Fruit fly (Drosophila melanogaster) whole organism, embryonic: ENCODE results near the gene CG43737.

ENCODE experiments used
- Aef1 ChIP-seq: fragments of 200-800 bp; sonication (Bioruptor generic); IDR thresholded peaks from 3 replicates; pipeline ENCODE4 v1.3.6; 2022; ENCODE audit warnings: missing biosample characterization, missing genetic modification characterization
- Atf3 ChIP-seq: fragments of 200-800 bp; sonication (Bioruptor generic); optimal IDR thresholded peaks from 3 replicates; lab custom pipeline; 2016; ENCODE audit warnings: missing biosample characterization, missing genetic modification characterization
- CG10147 ChIP-seq: fragments of 200-800 bp; sonication (Bioruptor generic); optimal IDR thresholded peaks from 2 replicates; lab custom pipeline; 2019; ENCODE audit warnings: missing biosample characterization, mild to moderate bottlenecking, missing genetic modification characterization, moderate library complexity
- CG11247 ChIP-seq: fragments of 200-800 bp; sonication (Bioruptor generic); IDR thresholded peaks from 2 replicates; pipeline ENCODE4 v1.3.6; 2022; ENCODE audit warnings: missing biosample characterization, missing genetic modification characterization
- CG11456 ChIP-seq: fragments of 200-800 bp; sonication (Bioruptor generic); IDR thresholded peaks from 3 replicates; pipeline ENCODE4 v1.3.6; 2022; ENCODE audit warnings: missing biosample characterization, missing genetic modification characterization
- CG11723 ChIP-seq: fragments of 200-800 bp; sonication (Bioruptor generic); optimal IDR thresholded peaks from 2 replicates; lab custom pipeline; 2017; ENCODE audit warnings: missing biosample characterization, mild to moderate bottlenecking, missing genetic modification characterization
- CG12071 ChIP-seq: fragments of 200-800 bp; sonication (Bioruptor generic); optimal IDR thresholded peaks from 3 replicates; lab custom pipeline; 2018; ENCODE audit warnings: missing biosample characterization, mild to moderate bottlenecking, missing genetic modification characterization
- CG12942 ChIP-seq: fragments of 200-800 bp; sonication (Bioruptor generic); optimal IDR thresholded peaks from 3 replicates; lab custom pipeline; 2016; ENCODE audit warnings: missing biosample characterization, missing genetic modification characterization
- CG13296 ChIP-seq: fragments of 200-800 bp; sonication (Bioruptor generic); optimal IDR thresholded peaks from 3 replicates; lab custom pipeline; 2018; ENCODE audit warnings: missing biosample characterization, mild to moderate bottlenecking, missing genetic modification characterization
- CG14441 ChIP-seq: fragments of 200-800 bp; sonication (Bioruptor generic); IDR thresholded peaks from 2 replicates; pipeline ENCODE4 v1.3.6; 2022; ENCODE audit warnings: missing biosample characterization, missing genetic modification characterization
- CG14667 ChIP-seq: fragments of 200-800 bp; sonication (Bioruptor generic); IDR thresholded peaks from 2 replicates; pipeline ENCODE4 v1.3.6; 2022; ENCODE audit warnings: missing biosample characterization, missing genetic modification characterization
- CG14710 ChIP-seq: fragments of 200-800 bp; sonication (Bioruptor generic); optimal IDR thresholded peaks from 3 replicates; lab custom pipeline; 2019; ENCODE audit warnings: missing biosample characterization, mild to moderate bottlenecking, missing genetic modification characterization, moderate library complexity
- CG1603 ChIP-seq: fragments of 200-800 bp; sonication (Bioruptor generic); optimal IDR thresholded peaks from 2 replicates; lab custom pipeline; 2019; ENCODE audit warnings: missing biosample characterization, mild to moderate bottlenecking, missing genetic modification characterization, moderate library complexity
- CG17568 ChIP-seq: fragments of 200-800 bp; sonication (Bioruptor generic); optimal IDR thresholded peaks from 2 replicates; lab custom pipeline; 2018; ENCODE audit warnings: missing biosample characterization, mild to moderate bottlenecking, missing genetic modification characterization, moderate library complexity
- CG18262 ChIP-seq: fragments of 200-800 bp; optimal IDR thresholded peaks from 3 replicates; lab custom pipeline; 2019; ENCODE audit warnings: missing biosample characterization, mild to moderate bottlenecking, missing genetic modification characterization, moderate library complexity
- CG18599 ChIP-seq: fragments of 200-800 bp; sonication (Bioruptor generic); optimal IDR thresholded peaks from 3 replicates; lab custom pipeline; 2017; ENCODE audit warnings: missing biosample characterization, missing genetic modification characterization, mild to moderate bottlenecking, moderate library complexity, missing genetic modification reagents
- CG2116 ChIP-seq: fragments of 200-800 bp; sonication (Bioruptor generic); optimal IDR thresholded peaks from 3 replicates; lab custom pipeline; 2018; ENCODE audit warnings: missing biosample characterization, mild to moderate bottlenecking, missing genetic modification characterization
- CG30403 ChIP-seq: fragments of 200-800 bp; sonication (Bioruptor generic); optimal IDR thresholded peaks from 3 replicates; lab custom pipeline; 2016; ENCODE audit warnings: missing biosample characterization, missing genetic modification characterization
- CG3065 ChIP-seq: fragments of 200-800 bp; sonication (Bioruptor generic); optimal IDR thresholded peaks from 2 replicates; lab custom pipeline; 2016; ENCODE audit warnings: missing biosample characterization, missing genetic modification characterization
- CG32772 ChIP-seq: fragments of 200-800 bp; sonication (Bioruptor generic); IDR thresholded peaks from 2 replicates; pipeline ENCODE4 v1.3.6; 2022; ENCODE audit warnings: missing biosample characterization, missing genetic modification characterization
- CG3281 ChIP-seq: fragments of 200-800 bp; sonication (Bioruptor generic); optimal IDR thresholded peaks from 3 replicates; lab custom pipeline; 2017; ENCODE audit warnings: missing biosample characterization, mild to moderate bottlenecking, missing genetic modification characterization
- CG3726 ChIP-seq: fragments of 200-800 bp; sonication (Bioruptor generic); IDR thresholded peaks from 3 replicates; pipeline ENCODE4, ENCODE4 v1.3.6; 2022; ENCODE audit warnings: missing biosample characterization, missing genetic modification characterization
- CG4424 ChIP-seq: fragments of 200-800 bp; sonication (Bioruptor generic); optimal IDR thresholded peaks from 3 replicates; lab custom pipeline; 2016; ENCODE audit warnings: missing biosample characterization, missing genetic modification characterization
- CG4820 ChIP-seq: fragments of 200-800 bp; sonication (Bioruptor generic); optimal IDR thresholded peaks from 3 replicates; lab custom pipeline; 2016; ENCODE audit warnings: missing biosample characterization, missing genetic modification characterization
- CG5180 ChIP-seq: fragments of 200-800 bp; sonication (Bioruptor generic); optimal IDR thresholded peaks from 3 replicates; lab custom pipeline; 2017; ENCODE audit warnings: missing biosample characterization, missing genetic modification characterization, mild to moderate bottlenecking, moderate library complexity, missing genetic modification reagents
- CG6683 ChIP-seq: fragments of 200-800 bp; sonication (Bioruptor generic); optimal IDR thresholded peaks from 2 replicates; lab custom pipeline; 2017; ENCODE audit warnings: missing biosample characterization, mild to moderate bottlenecking, missing genetic modification characterization, missing genetic modification reagents
- CG7839 ChIP-seq: fragments of 200-800 bp; sonication (Bioruptor generic); optimal IDR thresholded peaks from 3 replicates; lab custom pipeline; 2018; ENCODE audit warnings: missing biosample characterization, mild to moderate bottlenecking, missing genetic modification characterization, moderate library complexity
- CG9727 ChIP-seq: fragments of 200-800 bp; sonication (Bioruptor generic); optimal IDR thresholded peaks from 3 replicates; lab custom pipeline; 2017; ENCODE audit warnings: missing biosample characterization, mild to moderate bottlenecking, missing genetic modification characterization
- D ChIP-seq, 2 experiments: fragments of 200-800 bp in 1 of 2; fragments of >200 bp in 1 of 2; sonication (Bioruptor generic) in 1 of 2; optimal IDR thresholded peaks; 2 replicates in 1 of 2; 3 replicates in 1 of 2; lab custom pipeline; 2017; ENCODE audit warnings: mild to moderate bottlenecking in 1 of 2, missing biosample characterization in 1 of 2, missing genetic modification characterization in 1 of 2, missing genetic modification reagents in 1 of 2
- Dbx ChIP-seq: fragments of 200-800 bp; sonication (Bioruptor generic); IDR thresholded peaks from 3 replicates; pipeline ENCODE4 v1.3.6; 2022; ENCODE audit warnings: missing biosample characterization, missing genetic modification characterization
- Eip74EF ChIP-seq, 2 experiments: fragments of 200-800 bp in 1 of 2; fragments of >200 bp in 1 of 2; sonication (Bioruptor generic) in 1 of 2; optimal IDR thresholded peaks; 2 replicates each; lab custom pipeline; 2017 to 2019; ENCODE audit warnings: missing biosample characterization in 2 of 2, missing genetic modification characterization in 2 of 2, mild to moderate bottlenecking in 1 of 2, moderate library complexity in 1 of 2
- Ets97D ChIP-seq: fragments of 200-800 bp; sonication (Bioruptor generic); optimal IDR thresholded peaks from 3 replicates; lab custom pipeline; 2016; ENCODE audit warnings: missing biosample characterization, missing genetic modification characterization
- Hr3 ChIP-seq: fragments of 200-800 bp; sonication (Bioruptor generic); optimal IDR thresholded peaks from 3 replicates; lab custom pipeline; 2016; ENCODE audit warnings: missing biosample characterization, missing genetic modification characterization
- Med ChIP-seq: fragments of 200-800 bp; sonication (Bioruptor generic); peaks from one replicate; lab custom pipeline; 2016; ENCODE audit warnings: missing biosample characterization, missing genetic modification characterization, mild to moderate bottlenecking, inconsistent platforms, moderate library complexity
- PHDP ChIP-seq: fragments of 200-800 bp; sonication (Bioruptor generic); optimal IDR thresholded peaks from 3 replicates; lab custom pipeline; 2018; ENCODE audit warnings: missing biosample characterization, mild to moderate bottlenecking, missing genetic modification characterization, moderate library complexity
- ash1 ChIP-seq: fragments of 200-800 bp; sonication (Bioruptor generic); optimal IDR thresholded peaks from 2 replicates; lab custom pipeline; 2018; ENCODE audit warnings: missing biosample characterization, mild to moderate bottlenecking, missing genetic modification characterization
- caup ChIP-seq: fragments of 200-800 bp; sonication (Bioruptor generic); optimal IDR thresholded peaks from 3 replicates; lab custom pipeline; 2017; ENCODE audit warnings: missing biosample characterization, mild to moderate bottlenecking, missing genetic modification characterization, moderate library complexity; ENCODE audit not compliant: severe bottlenecking
- cwo ChIP-seq: fragments of 200-800 bp; sonication (Bioruptor generic); optimal IDR thresholded peaks from 3 replicates; lab custom pipeline; 2017; ENCODE audit warnings: missing biosample characterization, missing genetic modification characterization, mild to moderate bottlenecking, moderate library complexity, missing genetic modification reagents
- fd96Cb ChIP-seq: fragments of 200-800 bp; sonication (Bioruptor generic); optimal IDR thresholded peaks from 2 replicates; lab custom pipeline; 2018; ENCODE audit warnings: missing biosample characterization, mild to moderate bottlenecking, missing genetic modification characterization, moderate library complexity
- gro ChIP-seq: fragments of 200-800 bp; sonication (Bioruptor generic); optimal IDR thresholded peaks from 2 replicates; lab custom pipeline; 2016; ENCODE audit warnings: missing biosample characterization, missing genetic modification characterization
- ham ChIP-seq: fragments of 200-800 bp; sonication (Bioruptor generic); IDR thresholded peaks from 2 replicates; pipeline ENCODE4 v1.3.6; 2022; ENCODE audit warnings: missing biosample characterization, missing genetic modification characterization
- jing ChIP-seq: fragments of 200-800 bp; sonication (Bioruptor generic); optimal IDR thresholded peaks from 2 replicates; lab custom pipeline; 2018; ENCODE audit warnings: missing biosample characterization, mild to moderate bottlenecking, missing genetic modification characterization
- maf-S ChIP-seq: fragments of 200-800 bp; sonication (Bioruptor generic); optimal IDR thresholded peaks from 2 replicates; lab custom pipeline; 2016; ENCODE audit warnings: missing biosample characterization, missing genetic modification characterization
- nerfin-2 ChIP-seq: fragments of 200-800 bp; sonication (Bioruptor generic); IDR thresholded peaks from 2 replicates; pipeline ENCODE4 v1.3.6; 2022; ENCODE audit warnings: missing biosample characterization, missing genetic modification characterization; ENCODE audit not compliant: partially characterized antibody
- pho ChIP-seq: fragments of 200-800 bp; sonication (Bioruptor generic); optimal IDR thresholded peaks from 2 replicates; lab custom pipeline; 2016; ENCODE audit warnings: missing biosample characterization, missing genetic modification characterization
- sc ChIP-seq, 3 experiments: fragments of >200 bp in 2 of 3; fragments of 200-800 bp in 1 of 3; sonication (Bioruptor generic) in 1 of 3; optimal IDR thresholded peaks; 2 replicates in 2 of 3; 3 replicates in 1 of 3; lab custom pipeline; 2017; ENCODE audit warnings: mild to moderate bottlenecking in 1 of 3, missing biosample characterization in 1 of 3, missing genetic modification characterization in 1 of 3, missing genetic modification reagents in 1 of 3
- sob ChIP-seq: fragments of 200-800 bp; sonication (Bioruptor generic); IDR thresholded peaks from 2 replicates; pipeline ENCODE4 v1.3.6; 2022; ENCODE audit warnings: missing biosample characterization, missing genetic modification characterization
- tap ChIP-seq: fragments of 200-800 bp; optimal IDR thresholded peaks from 3 replicates; lab custom pipeline; 2019; ENCODE audit warnings: missing biosample characterization, mild to moderate bottlenecking, missing genetic modification characterization, moderate library complexity
- vvl ChIP-seq: fragments of 200-800 bp; sonication (Bioruptor generic); IDR thresholded peaks from 2 replicates; pipeline ENCODE4 v1.3.6; 2022; ENCODE audit warnings: missing biosample characterization, missing genetic modification characterization

The CG43737 gene

DNA sequence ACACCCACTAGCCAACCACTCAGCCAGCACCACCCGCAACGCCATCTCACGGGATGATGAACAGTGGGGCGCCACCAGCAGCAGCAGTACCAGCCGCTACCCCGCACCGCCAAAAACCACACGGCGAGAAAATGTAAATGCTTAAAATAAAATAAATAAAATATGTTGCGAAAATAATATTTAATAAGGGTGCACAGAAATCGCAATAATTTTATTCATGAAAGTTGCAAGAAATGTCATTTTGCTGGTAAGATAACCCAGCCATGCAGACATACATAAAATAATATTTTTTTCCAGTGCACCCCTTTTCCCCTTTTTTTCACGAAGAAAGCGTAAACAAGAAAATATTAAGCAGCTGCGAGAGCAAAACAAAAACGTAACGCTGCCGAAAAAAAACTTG is 40.8 kb downstream of the CG43737 start:
- peak; percentile 4 for TF ChIP-seq Ets97D (GFP tag; lab: Kevin White, UChicago)
- TF ChIP-seq CG3065: no peak
- TF ChIP-seq CG1603: peak; percentile 17
- TF ChIP-seq ash1: no peak
- peak; percentile 39 for TF ChIP-seq CG12071 (GFP tag; lab: Kevin White, UChicago)
- TF ChIP-seq Atf3 (GFP tag; lab: Kevin White, UChicago): no peak
- peak; percentile 70 for TF ChIP-seq sob (GFP tag; lab: Robert Waterston, UW)
- TF ChIP-seq CG7839: peak; percentile 76
- TF ChIP-seq CG13296: peak; percentile 72
- TF ChIP-seq CG30403: peak; percentile 69
- TF ChIP-seq pho (GFP tag; lab: Kevin White, UChicago): peak; percentile 23
- TF ChIP-seq CG3281: peak; percentile 77
- peak; percentile 58 for TF ChIP-seq CG18262 (tag; lab: Kevin White, UChicago)
- no peak for TF ChIP-seq CG2116 (GFP tag; lab: Kevin White, UChicago)
- TF ChIP-seq Eip74EF (GFP tag; optimal IDR thresholded peaks at IDR 0.05; lab: Kevin White, UChicago): peak in 1 of 2 experiments; percentile 29
- peak; percentile 89 for TF ChIP-seq CG18599 (GFP tag; lab: Kevin White, UChicago)
- TF ChIP-seq CG11247 (GFP tag; lab: Robert Waterston, UW): peak; percentile 47; the same call in 1 of the 2 replicates
- peak; percentile 91 for TF ChIP-seq Med (GFP tag; lab: Kevin White, UChicago)
- TF ChIP-seq tap: peak; percentile 57
- TF ChIP-seq CG11456 (GFP tag; lab: Robert Waterston, UW): peak; percentile 65; the same call in 1 of the 3 replicates
- TF ChIP-seq maf-S: no peak
- TF ChIP-seq cwo: peak; percentile 75
- no peak for TF ChIP-seq ham (GFP tag; lab: Robert Waterston, UW)
- peak; percentile 38 for TF ChIP-seq CG4820 (GFP tag; lab: Kevin White, UChicago)
- peak; percentile 11 for TF ChIP-seq jing (GFP tag; lab: Kevin White, UChicago)
- TF ChIP-seq CG32772: peak; percentile 70
- TF ChIP-seq CG6683 (GFP tag; lab: Kevin White, UChicago): peak; percentile 44
- no peak for TF ChIP-seq D (optimal IDR thresholded peaks at IDR 0.05; lab: Kevin White, UChicago)
- peak; percentile 26 for TF ChIP-seq D (GFP tag; optimal IDR thresholded peaks at IDR 0.05; lab: Kevin White, UChicago)
- peak; percentile 55 for TF ChIP-seq CG4424 (GFP tag; lab: Kevin White, UChicago)
- TF ChIP-seq CG14667 (GFP tag; lab: Robert Waterston, UW): peak; percentile 47
- peak; percentile 69 for TF ChIP-seq CG14441 (GFP tag; lab: Robert Waterston, UW)
- TF ChIP-seq CG12942: peak; percentile 36
- TF ChIP-seq fd96Cb (tag; lab: Kevin White, UChicago): peak; percentile 60
- TF ChIP-seq CG3726 (GFP tag; lab: Robert Waterston, UW): no peak
- TF ChIP-seq CG5180 (GFP tag; lab: Kevin White, UChicago): peak; percentile 48
- TF ChIP-seq CG11723 (GFP tag; lab: Kevin White, UChicago): peak; percentile 29
- TF ChIP-seq gro (GFP tag; lab: Kevin White, UChicago): no peak
- TF ChIP-seq caup (GFP tag; lab: Kevin White, UChicago): peak; percentile 76
- TF ChIP-seq CG9727 (GFP tag; lab: Kevin White, UChicago): peak; percentile 53
- no peak for TF ChIP-seq nerfin-2 (GFP tag; lab: Robert Waterston, UW)
- peak; percentile 21 for TF ChIP-seq CG14710
- peak; percentile 65 for TF ChIP-seq Aef1 (GFP tag; lab: Robert Waterston, UW)
- peak; percentile 68 for TF ChIP-seq PHDP (tag; lab: Kevin White, UChicago)
- TF ChIP-seq CG10147 (GFP tag; lab: Kevin White, UChicago): peak; percentile 64
- TF ChIP-seq CG17568 (GFP tag; lab: Kevin White, UChicago): peak; percentile 18
- TF ChIP-seq vvl (GFP tag; lab: Robert Waterston, UW): peak; percentile 77
- peak; percentile 49 for TF ChIP-seq Hr3 (GFP tag; lab: Kevin White, UChicago)
- peak; percentile 77 for TF ChIP-seq Dbx (GFP tag; lab: Robert Waterston, UW)
- no peak for TF ChIP-seq sc (optimal IDR thresholded peaks at IDR 0.05; lab: Kevin White, UChicago)
- peak; percentile 31 for TF ChIP-seq sc (GFP tag; optimal IDR thresholded peaks at IDR 0.05; lab: Kevin White, UChicago)
